Fruit fly (Drosophila melanogaster): ENCODE results near the gene CG7548.
"Not testable (repeated sequence)": the region's sequence is repeated elsewhere in the genome, so short reads cannot be mapped to it uniquely, and the experiment has no call there.

Gene CG7548

dm6 chr3L:7518351-7519102 lies 12.5 kb upstream of the CG7548 start, which contains the start of gene ltl:
Gene ltl (plus strand): TSS chr3L:7518997.
- TF ChIP-seq Dfd (GFP tag; optimal IDR thresholded peaks at IDR 0.05) = peak; percentile 91
- peak; percentile 20 for TF ChIP-seq Vsx2 (GFP tag; optimal IDR thresholded peaks at IDR 0.05; ENCODE audit: partially characterized antibody)
- TF ChIP-seq woc (GFP tag; optimal IDR thresholded peaks at IDR 0.05) = no peak

- TF ChIP-seq sv (GFP tag; optimal IDR thresholded peaks at IDR 0.05) = peak; percentile 3
- TF ChIP-seq rgr (GFP tag; optimal IDR thresholded peaks at IDR 0.05) = peak; percentile 58
- no peak for TF ChIP-seq Abd-B (GFP tag; optimal IDR thresholded peaks at IDR 0.05)
- peak; percentile 56 for TF ChIP-seq psq (GFP tag; optimal IDR thresholded peaks at IDR 0.05)
- peak; percentile 5 for TF ChIP-seq CG9705 (GFP tag; optimal IDR thresholded peaks at IDR 0.05)
- no peak for TF ChIP-seq Hnf4 (GFP tag; optimal IDR thresholded peaks at IDR 0.05)
- TF ChIP-seq fru (GFP tag; optimal IDR thresholded peaks at IDR 0.05) = peak; percentile 17
- no peak for TF ChIP-seq GATAd (GFP tag; optimal IDR thresholded peaks at IDR 0.05)
- TF ChIP-seq dmrt93B (GFP tag; optimal IDR thresholded peaks at IDR 0.05) = no peak
- TF ChIP-seq Myc (optimal IDR thresholded peaks at IDR 0.05) = peak; percentile 96
- TF ChIP-seq foxo (GFP tag; optimal IDR thresholded peaks at IDR 0.05) = peak in 1 of 2 experiments; percentile 59
- peak; percentile 50 for TF ChIP-seq HLH106 (tag; optimal IDR thresholded peaks at IDR 0.05)
- peak; percentile 57 for TF ChIP-seq woc (GFP tag; optimal IDR thresholded peaks at IDR 0.05)
- peak; percentile 14 for TF ChIP-seq OdsH (GFP tag; optimal IDR thresholded peaks at IDR 0.05)
- TF ChIP-seq Sp1 (GFP tag; optimal IDR thresholded peaks at IDR 0.05) = peak; percentile 31
- no peak for TF ChIP-seq Rel (GFP tag; optimal IDR thresholded peaks at IDR 0.05)
- peak; percentile 66 for TF ChIP-seq Rel (tag; optimal IDR thresholded peaks at IDR 0.05)
These were observed 4.7 kb upstream of the CG7548 start, which contains the start of gene CG7546 for dm6 chr3L:7510414-7511384. Gene CG7546 (plus strand): TSS chr3L:7510986.

- TF ChIP-seq psq (GFP tag; optimal IDR thresholded peaks at IDR 0.05); usp (GFP tag; optimal IDR thresholded peaks at IDR 0.05); Vsx2 (GFP tag; optimal IDR thresholded peaks at IDR 0.05; ENCODE audit: partially characterized antibody): not testable (repeated sequence)
These were observed 7.3 kb downstream of the CG7548 start, which contains the start of gene CG8539 for dm6 chr3L:7498731-7499130. Gene CG8539 (minus strand): TSS chr3L:7498831.

dm6 chr3L:7496097-7496496 lies 9.9 kb downstream of the CG7548 start, which contains the start of gene Cyp4d8:
Gene Cyp4d8 (minus strand): TSS chr3L:7496197.
- TF ChIP-seq h (GFP tag; optimal IDR thresholded peaks at IDR 0.05) (no peak), sage (GFP tag; optimal IDR thresholded peaks at IDR 0.05) (no peak), GATAd (GFP tag; optimal IDR thresholded peaks at IDR 0.05) (no peak), foxo (GFP tag; optimal IDR thresholded peaks at IDR 0.05) (no peak), Hr78 (GFP tag; optimal IDR thresholded peaks at IDR 0.05) (no peak), Hnf4 (GFP tag; optimal IDR thresholded peaks at IDR 0.05) (no peak), woc (GFP tag; optimal IDR thresholded peaks at IDR 0.05) (no peak), dl (GFP tag; optimal IDR thresholded peaks at IDR 0.05; ENCODE audit: insufficient read depth in 1 of 2, partially characterized antibody in 2 of 2) (no peak), Abd-B (GFP tag; optimal IDR thresholded peaks at IDR 0.05) (no peak), dsf (GFP tag; optimal IDR thresholded peaks at IDR 0.05; ENCODE audit: borderline replicate concordance) (no peak), Vsx2 (GFP tag; optimal IDR thresholded peaks at IDR 0.05; ENCODE audit: partially characterized antibody) (no peak), dmrt93B (GFP tag; optimal IDR thresholded peaks at IDR 0.05) (no peak), fru (GFP tag; optimal IDR thresholded peaks at IDR 0.05) (no peak), CG32264 (GFP tag; optimal IDR thresholded peaks at IDR 0.05) (no peak)

- TF ChIP-seq lola (GFP tag; optimal IDR thresholded peaks at IDR 0.05) (no peak), Mio (GFP tag; optimal IDR thresholded peaks at IDR 0.05) (no peak), ey (GFP tag; optimal IDR thresholded peaks at IDR 0.05) (no peak), Hnf4 (GFP tag; optimal IDR thresholded peaks at IDR 0.05) (no peak), CrebA (GFP tag; optimal IDR thresholded peaks at IDR 0.05; ENCODE audit: borderline replicate concordance) (no peak), OdsH (GFP tag; optimal IDR thresholded peaks at IDR 0.05) (no peak), h (GFP tag; optimal IDR thresholded peaks at IDR 0.05) (no peak), sv (GFP tag; optimal IDR thresholded peaks at IDR 0.05) (no peak), CG32264 (GFP tag; optimal IDR thresholded peaks at IDR 0.05) (no peak), GATAd (GFP tag; optimal IDR thresholded peaks at IDR 0.05) (no peak), Myc (optimal IDR thresholded peaks at IDR 0.05) (no peak), rgr (GFP tag; optimal IDR thresholded peaks at IDR 0.05) (no peak), dsf (GFP tag; optimal IDR thresholded peaks at IDR 0.05; ENCODE audit: borderline replicate concordance) (no peak), jim (GFP tag; optimal IDR thresholded peaks at IDR 0.05) (no peak), Vsx2 (GFP tag; optimal IDR thresholded peaks at IDR 0.05; ENCODE audit: partially characterized antibody) (no peak), brk (GFP tag; optimal IDR thresholded peaks at IDR 0.05) (no peak), Sp1 (GFP tag; optimal IDR thresholded peaks at IDR 0.05) (no peak), pan (optimal IDR thresholded peaks at IDR 0.05) (no peak)
These were observed 14.5 kb downstream of the CG7548 start, which contains the start of gene Cyp316a1 for dm6 chr3L:7491564-7491963. Gene Cyp316a1 (plus strand): TSS chr3L:7491864.
